Fruit fly (Drosophila melanogaster): ENCODE results near the gene Ir100a.

dm6 chr3R:31761529-31762009 lies 39.2 kb upstream of the Ir100a start, which contains the start of gene Smvt:
- no peak for TF ChIP-seq Ets98B (GFP tag; IDR thresholded peaks at IDR 0.05)
- no peak for TF ChIP-seq Snoo (tag; optimal IDR thresholded peaks at IDR 0.05)
- TF ChIP-seq CG8159 (tag; optimal IDR thresholded peaks at IDR 0.05): no peak

Measured in whole organism, pupa.